Fruit fly (Drosophila melanogaster) Kc167 (cell line): ENCODE data around the gene Tango9.

Source experiments
- Sin3A ChIP-seq: fragments of >200 bp; optimal IDR thresholded peaks from 2 replicates; lab custom pipeline; 2018; ENCODE audit warnings: missing external identifiers
- insv ChIP-seq: fragments of >200 bp; optimal IDR thresholded peaks from 3 replicates; lab custom pipeline; 2018; ENCODE audit warnings: missing external identifiers
- psq ChIP-seq: fragments of >200 bp; optimal IDR thresholded peaks from 2 replicates; lab custom pipeline; 2017; ENCODE audit warnings: missing external identifiers

DNA sequence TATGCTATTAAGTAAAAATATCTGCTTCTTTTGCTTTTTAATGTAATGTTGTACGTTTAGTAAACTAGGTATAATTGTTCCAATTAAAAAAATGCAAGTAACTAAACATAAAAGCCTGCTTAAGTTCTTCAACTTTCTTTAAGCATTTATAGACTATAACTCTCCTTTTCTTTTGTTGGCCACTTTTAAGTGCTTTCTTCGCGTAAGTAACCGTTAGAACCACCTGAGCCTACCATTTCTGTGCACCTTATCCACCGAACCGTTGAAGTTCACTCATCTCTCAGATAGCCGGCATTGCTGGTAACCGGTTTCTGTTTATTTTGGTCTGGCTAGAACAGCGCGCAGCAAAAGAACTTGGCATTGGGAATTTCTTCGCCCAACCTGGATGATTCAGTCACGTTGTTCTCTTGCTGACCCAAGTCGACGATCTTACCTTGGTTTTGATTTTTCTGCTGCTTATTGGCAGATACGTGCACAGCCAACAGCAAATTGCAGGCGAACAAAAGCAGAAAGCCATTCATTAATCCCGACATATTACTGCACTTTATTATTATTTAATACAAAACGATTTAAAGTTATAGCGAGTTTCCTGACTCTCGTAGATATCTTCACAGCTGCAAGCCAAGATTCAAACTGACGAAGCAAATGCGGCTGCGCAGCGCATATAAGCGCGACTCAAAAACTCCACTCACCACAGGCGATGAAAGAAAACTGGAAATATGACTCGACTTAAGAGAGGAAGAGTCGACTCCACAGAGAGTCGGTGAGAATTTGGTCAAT lies 2.0 kb upstream of the Tango9 start, which contains the start of gene CG10005:
- TF ChIP-seq psq (lab: Kevin White, UChicago) (no peak), insv (lab: Kevin White, UChicago) (no peak), Sin3A (lab: Kevin White, UChicago) (no peak)
